Fruit fly (Drosophila melanogaster): ENCODE data around the gene CG14636.
A peak's percentile ranks its signal among the peaks of the same experiment; 100 is the strongest.

The CG14636 gene

dm6 chr3R:4215264-4215993, at the start of gene CG14636:
Gene CG14636, minus strand, starts transcription at chr3R:4215314.
- TF ChIP-seq acj6 (GFP tag; optimal IDR thresholded peaks at IDR 0.05) (peak; percentile 75), fd85E (GFP tag; optimal IDR thresholded peaks at IDR 0.05) (peak; percentile 13), Gug (GFP tag; IDR thresholded peaks at IDR 0.05) (peak; percentile 63), CG16779 (tag; optimal IDR thresholded peaks at IDR 0.05) (no peak), CG6163 (GFP tag; IDR thresholded peaks at IDR 0.05) (peak; percentile 80), Smox (GFP tag; optimal IDR thresholded peaks at IDR 0.05) (no peak), Sox14 (GFP tag; optimal IDR thresholded peaks at IDR 0.05) (peak; percentile 62), fkh (GFP tag; optimal IDR thresholded peaks at IDR 0.05) (peak; percentile 72), CG3032 (tag; optimal IDR thresholded peaks at IDR 0.05) (peak; percentile 47), CG15336 (GFP tag; IDR thresholded peaks at IDR 0.05) (peak; percentile 79), CG10669 (GFP tag; optimal IDR thresholded peaks at IDR 0.05) (peak; percentile 46), dsx (GFP tag; optimal IDR thresholded peaks at IDR 0.05; ENCODE audit: poor library complexity, severe bottlenecking) (peak; percentile 25), cyc (GFP tag; optimal IDR thresholded peaks at IDR 0.05) (peak; percentile 56), Sox102F (GFP tag; optimal IDR thresholded peaks at IDR 0.05) (no peak), vri (GFP tag; optimal IDR thresholded peaks at IDR 0.05) (peak; percentile 84), OdsH (GFP tag; optimal IDR thresholded peaks at IDR 0.05) (peak; percentile 68), svp (GFP tag) (peak; percentile 89), eg (GFP tag; IDR thresholded peaks at IDR 0.05) (peak; percentile 69), CG34406 (GFP tag; optimal IDR thresholded peaks at IDR 0.05) (no peak), Eip75B (GFP tag; optimal IDR thresholded peaks at IDR 0.05) (no peak), CG8632 (GFP tag; optimal IDR thresholded peaks at IDR 0.05) (peak; percentile 69), Eip78C (GFP tag) (peak; percentile 94), CG6792 (GFP tag; optimal IDR thresholded peaks at IDR 0.05) (peak; percentile 46), lz (GFP tag; optimal IDR thresholded peaks at IDR 0.05) (peak; percentile 46), CG31627 (GFP tag; optimal IDR thresholded peaks at IDR 0.05) (peak; percentile 67), Lpt (GFP tag; optimal IDR thresholded peaks at IDR 0.05) (peak; percentile 52), fd59A (GFP tag; optimal IDR thresholded peaks at IDR 0.05) (peak; percentile 27), CG10631 (GFP tag; optimal IDR thresholded peaks at IDR 0.05) (peak; percentile 31), CG8119 (GFP tag; IDR thresholded peaks at IDR 0.05) (peak; percentile 80), CG11294 (GFP tag; IDR thresholded peaks at IDR 0.05) (peak; percentile 55), ss (GFP tag; optimal IDR thresholded peaks at IDR 0.05) (peak; percentile 3 to 35), Eip93F (GFP tag; optimal IDR thresholded peaks at IDR 0.05) (no peak), spab (GFP tag; optimal IDR thresholded peaks at IDR 0.05) (peak; percentile 11), achi (GFP tag; optimal IDR thresholded peaks at IDR 0.05) (peak; percentile 77), CG4318 (GFP tag; optimal IDR thresholded peaks at IDR 0.05) (peak; percentile 64), CG3919 (GFP tag; optimal IDR thresholded peaks at IDR 0.05) (peak; percentile 70), Blimp-1 (GFP tag; optimal IDR thresholded peaks at IDR 0.05) (no peak), CG9139 (GFP tag; optimal IDR thresholded peaks at IDR 0.05) (no peak), salr (GFP tag; optimal IDR thresholded peaks at IDR 0.05) (peak in 1 of 2 experiments; percentile 10), CG11902 (GFP tag; optimal IDR thresholded peaks at IDR 0.05) (peak; percentile 66), CG6854 (GFP tag; optimal IDR thresholded peaks at IDR 0.05) (no peak), Hr4 (GFP tag; optimal IDR thresholded peaks at IDR 0.05) (peak; percentile 78), CG6276 (GFP tag; optimal IDR thresholded peaks at IDR 0.05) (no peak), dac (GFP tag; optimal IDR thresholded peaks at IDR 0.05) (peak; percentile 40), net (GFP tag; optimal IDR thresholded peaks at IDR 0.05) (peak; percentile 73), Ets96B (tag; optimal IDR thresholded peaks at IDR 0.05) (peak; percentile 46), pdm3 (GFP tag; optimal IDR thresholded peaks at IDR 0.05) (peak; percentile 76), esn (GFP tag; optimal IDR thresholded peaks at IDR 0.05) (peak; percentile 44), Met (GFP tag; optimal IDR thresholded peaks at IDR 0.05) (peak; percentile 61), CG1621 (tag; optimal IDR thresholded peaks at IDR 0.05) (no peak), CG32006 (GFP tag; optimal IDR thresholded peaks at IDR 0.05) (peak; percentile 68)
